Worm (Caenorhabditis elegans) whole organism, L1 larva: ENCODE results near the gene taf-3.

Source experiments
- C16A3.4 ChIP-seq: fragments of 150-350 bp; optimal IDR thresholded peaks from 2 replicates; lab custom pipeline; 2014; ENCODE audit warnings: missing biosample characterization, missing genetic modification characterization
- C34B4.2 ChIP-seq: sonication (generic microtip); optimal IDR thresholded peaks from 2 replicates; lab custom pipeline; 2017; ENCODE audit warnings: mild to moderate bottlenecking, missing genetic modification characterization, missing compliant biosample characterization
- Y116A8C.19 ChIP-seq: sonication (generic microtip); optimal IDR thresholded peaks from 2 replicates; lab custom pipeline; 2016; ENCODE audit warnings: missing compliant biosample characterization, missing genetic modification characterization, borderline replicate concordance
- aha-1 ChIP-seq: fragments of 150-350 bp; optimal IDR thresholded peaks from 2 replicates; lab custom pipeline; 2014; ENCODE audit warnings: missing biosample characterization, missing genetic modification characterization
- aly-2 ChIP-seq: fragments of 150-350 bp; optimal IDR thresholded peaks from 2 replicates; lab custom pipeline; 2014; ENCODE audit warnings: missing biosample characterization, missing genetic modification characterization
- ama-1 ChIP-seq: fragments of 150-350 bp; optimal IDR thresholded peaks from 2 replicates; lab custom pipeline; 2014
- ceh-63 ChIP-seq: fragments of 200-800 bp; sonication (Bioruptor generic); optimal IDR thresholded peaks from 2 replicates; lab custom pipeline; 2018; ENCODE audit warnings: mild to moderate bottlenecking, missing genetic modification characterization, missing compliant biosample characterization
- ceh-8 ChIP-seq: fragments of 200-800 bp; sonication (Bioruptor generic); optimal IDR thresholded peaks from 2 replicates; lab custom pipeline; 2018; ENCODE audit warnings: mild to moderate bottlenecking, missing genetic modification characterization, moderate library complexity, missing compliant biosample characterization
- ceh-82 ChIP-seq, 3 experiments: fragments of 150-350 bp in 1 of 3; sonication (generic microtip) in 2 of 3; optimal IDR thresholded peaks; 2 replicates each; lab custom pipeline; 2014 to 2017; ENCODE audit warnings: missing biosample characterization in 3 of 3, missing genetic modification characterization in 3 of 3
- ceh-88 ChIP-seq: fragments of 200-800 bp; sonication (Bioruptor generic); IDR thresholded peaks from 2 replicates; pipeline ENCODE4 v1.3.6; 2022; ENCODE audit warnings: missing genetic modification characterization, missing compliant biosample characterization
- dsc-1 ChIP-seq: sonication (generic microtip); optimal IDR thresholded peaks from 2 replicates; lab custom pipeline; 2016; ENCODE audit warnings: mild to moderate bottlenecking, missing genetic modification characterization, missing compliant biosample characterization
- efl-3 ChIP-seq: fragments of 200-800 bp; sonication (Bioruptor generic); optimal IDR thresholded peaks from 2 replicates; lab custom pipeline; 2018; ENCODE audit warnings: mild to moderate bottlenecking, missing genetic modification characterization, missing compliant biosample characterization
- elt-2 ChIP-seq: sonication (generic microtip); optimal IDR thresholded peaks from 2 replicates; lab custom pipeline; 2016; ENCODE audit warnings: missing genetic modification characterization, mild to moderate bottlenecking, inconsistent platforms, missing compliant biosample characterization, missing genetic modification reagents
- elt-3 ChIP-seq, 6 experiments: fragments of 150-350 bp in 1 of 6; sonication (generic microtip); optimal IDR thresholded peaks; 2 replicates each; lab custom pipeline; 2017 to 2018; ENCODE audit warnings: missing biosample characterization in 6 of 6, missing genetic modification characterization in 6 of 6, inconsistent platforms in 1 of 6
- ets-5 ChIP-seq: fragments of 200-800 bp; sonication (Bioruptor generic); IDR thresholded peaks from 2 replicates; pipeline ENCODE4 v1.3.6; 2022; ENCODE audit warnings: missing genetic modification characterization, missing compliant biosample characterization
- fkh-10 ChIP-seq: sonication (generic microtip); optimal IDR thresholded peaks from 2 replicates; lab custom pipeline; 2017; ENCODE audit warnings: missing biosample characterization, missing genetic modification reagents, missing genetic modification characterization
- fkh-8 ChIP-seq: sonication (generic microtip); optimal IDR thresholded peaks from 2 replicates; lab custom pipeline; 2016; ENCODE audit warnings: mild to moderate bottlenecking, missing genetic modification characterization, missing compliant biosample characterization
- fos-1 ChIP-seq: fragments of 150-350 bp; optimal IDR thresholded peaks from 2 replicates; lab custom pipeline; 2014; ENCODE audit warnings: missing biosample characterization, missing genetic modification characterization
- grh-1 ChIP-seq: fragments of 200-800 bp; sonication (Bioruptor generic); IDR thresholded peaks from 2 replicates; pipeline ENCODE4 v1.3.6; 2022; ENCODE audit warnings: missing genetic modification reagents, missing genetic modification characterization, missing compliant biosample characterization
- hlh-17 ChIP-seq: fragments of 200-800 bp; sonication (Bioruptor generic); optimal IDR thresholded peaks from 2 replicates; lab custom pipeline; 2018; ENCODE audit warnings: missing genetic modification characterization, mild to moderate bottlenecking, missing compliant biosample characterization, moderate library complexity, borderline replicate concordance
- hpl-2 ChIP-seq: fragments of 150-350 bp; optimal IDR thresholded peaks from 2 replicates; lab custom pipeline; 2014; ENCODE audit warnings: missing biosample characterization, missing genetic modification reagents, missing genetic modification characterization
- jun-1 ChIP-seq: fragments of 150-350 bp; optimal IDR thresholded peaks from 2 replicates; lab custom pipeline; 2014; ENCODE audit warnings: missing biosample characterization, missing genetic modification reagents, missing genetic modification characterization
- lin-14 ChIP-seq: fragments of 200-800 bp; sonication (Bioruptor generic); optimal IDR thresholded peaks from 2 replicates; lab custom pipeline; 2018; ENCODE audit warnings: mild to moderate bottlenecking, missing genetic modification characterization, moderate library complexity, missing compliant biosample characterization
- lin-35 ChIP-seq, 2 experiments: fragments of 150-350 bp; optimal IDR thresholded peaks; 2 replicates each; lab custom pipeline; 2014; ENCODE audit warnings: missing biosample characterization in 2 of 2, missing genetic modification characterization in 2 of 2, missing genetic modification reagents in 2 of 2
- lsy-2 ChIP-seq, 2 experiments: fragments of 150-350 bp; optimal IDR thresholded peaks; 2 replicates each; lab custom pipeline; 2014; ENCODE audit warnings: missing biosample characterization in 2 of 2, missing genetic modification characterization in 2 of 2
- mab-9 ChIP-seq: fragments of 200-800 bp; sonication (Bioruptor generic); IDR thresholded peaks from 2 replicates; pipeline ENCODE4 v1.3.6; 2022; ENCODE audit warnings: missing genetic modification reagents, missing genetic modification characterization, missing compliant biosample characterization
- mef-2 ChIP-seq: fragments of 150-350 bp; optimal IDR thresholded peaks from 2 replicates; lab custom pipeline; 2014; ENCODE audit warnings: missing biosample characterization, missing genetic modification characterization
- mep-1 ChIP-seq: fragments of 150-350 bp; optimal IDR thresholded peaks from 2 replicates; lab custom pipeline; 2014; ENCODE audit warnings: missing biosample characterization, missing genetic modification characterization
- nhr-11 ChIP-seq: fragments of 150-350 bp; optimal IDR thresholded peaks from 2 replicates; lab custom pipeline; 2014; ENCODE audit warnings: missing biosample characterization, missing genetic modification characterization
- nhr-19 ChIP-seq: fragments of 200-800 bp; sonication (Bioruptor generic); conservative IDR thresholded peaks from 2 replicates; pipeline ENCODE4 v1.3.6; 2022; ENCODE audit warnings: missing genetic modification characterization, missing compliant biosample characterization
- nhr-28 ChIP-seq: fragments of 150-350 bp; optimal IDR thresholded peaks from 2 replicates; lab custom pipeline; 2014; ENCODE audit warnings: missing biosample characterization, missing genetic modification characterization
- nhr-47 ChIP-seq: sonication (generic microtip); optimal IDR thresholded peaks from 2 replicates; lab custom pipeline; 2016; ENCODE audit warnings: mild to moderate bottlenecking, missing genetic modification characterization, moderate library complexity, missing compliant biosample characterization
- nhr-77 ChIP-seq: fragments of 150-350 bp; optimal IDR thresholded peaks from 2 replicates; lab custom pipeline; 2014; ENCODE audit warnings: missing biosample characterization, missing genetic modification characterization
- nhr-85 ChIP-seq: sonication (generic microtip); peaks from one replicate; lab custom pipeline; 2016; ENCODE audit warnings: missing genetic modification characterization, inconsistent platforms, missing compliant biosample characterization
- pax-3 ChIP-seq: fragments of 200-800 bp; sonication (Bioruptor generic); optimal IDR thresholded peaks from 2 replicates; lab custom pipeline; 2018; ENCODE audit warnings: mild to moderate bottlenecking, missing genetic modification characterization, moderate library complexity, missing compliant biosample characterization
- pqm-1 ChIP-seq: sonication (generic microtip); optimal IDR thresholded peaks from 3 replicates; lab custom pipeline; 2017; ENCODE audit warnings: missing biosample characterization, missing genetic modification characterization
- rnt-1 ChIP-seq: sonication (generic microtip); optimal IDR thresholded peaks from 2 replicates; lab custom pipeline; 2016; ENCODE audit warnings: mild to moderate bottlenecking, missing genetic modification characterization, moderate library complexity, missing compliant biosample characterization
- sptf-1 ChIP-seq: fragments of 150-350 bp; optimal IDR thresholded peaks from 2 replicates; lab custom pipeline; 2014; ENCODE audit warnings: missing biosample characterization, missing genetic modification characterization
- sup-37 ChIP-seq: fragments of 200-800 bp; sonication (Bioruptor generic); optimal IDR thresholded peaks from 2 replicates; lab custom pipeline; 2018; ENCODE audit warnings: mild to moderate bottlenecking, missing genetic modification characterization, missing compliant biosample characterization
- unc-130 ChIP-seq: fragments of 150-350 bp; optimal IDR thresholded peaks from 2 replicates; lab custom pipeline; 2017; ENCODE audit warnings: missing biosample characterization, missing genetic modification characterization, inconsistent platforms
- unc-30 ChIP-seq: sonication (generic microtip); optimal IDR thresholded peaks from 2 replicates; lab custom pipeline; 2017; ENCODE audit warnings: missing biosample characterization, missing genetic modification characterization
- unc-98 ChIP-seq: fragments of 200-800 bp; sonication (Bioruptor generic); IDR thresholded peaks from 2 replicates; pipeline ENCODE4 v1.3.6; 2022; ENCODE audit warnings: missing genetic modification characterization, missing compliant biosample characterization
- xbp-1 ChIP-seq: sonication (generic microtip); optimal IDR thresholded peaks from 2 replicates; lab custom pipeline; 2016; ENCODE audit warnings: missing genetic modification characterization, missing compliant biosample characterization
- zip-4 ChIP-seq: fragments of 200-800 bp; sonication (Bioruptor generic); optimal IDR thresholded peaks from 2 replicates; lab custom pipeline; 2018; ENCODE audit warnings: mild to moderate bottlenecking, missing genetic modification characterization, moderate library complexity, missing compliant biosample characterization
- ztf-11 ChIP-seq, 2 experiments: sonication (generic microtip); optimal IDR thresholded peaks; 2 replicates each; lab custom pipeline; 2016 to 2017; ENCODE audit warnings: missing genetic modification characterization in 2 of 2, missing biosample characterization in 1 of 2, missing compliant biosample characterization in 1 of 2

taf-3 gene

ce11 chrX:16361001-16361400 lies 28.8 kb downstream of the taf-3 start (continued):
- no peak for TF ChIP-seq elt-2
- TF ChIP-seq elt-3 (tag; optimal IDR thresholded peaks at IDR 0.05; lab: Kevin White, UChicago), result no peak
- TF ChIP-seq nhr-11 (tag; lab: Kevin White, UChicago), result no peak
- no peak for TF ChIP-seq unc-98
- peak; percentile 48 for TF ChIP-seq nhr-19 (GFP tag; lab: Robert Waterston, UW)
- TF ChIP-seq ceh-8 (GFP tag; lab: Kevin White, UChicago), result no peak
- TF ChIP-seq ceh-88 (GFP tag; lab: Robert Waterston, UW), result no peak
- TF ChIP-seq C16A3.4 (tag; lab: Kevin White, UChicago), result no peak
- no peak for TF ChIP-seq dsc-1 (tag; lab: Kevin White, UChicago)
- no peak for TF ChIP-seq ceh-63 (GFP tag; lab: Kevin White, UChicago)
- TF ChIP-seq aly-2 (tag; lab: Kevin White, UChicago), result no peak
- no peak for TF ChIP-seq ama-1 (lab: Kevin White, UChicago)
- no peak for TF ChIP-seq pax-3 (tag; lab: Kevin White, UChicago)
- peak; percentile 65 for TF ChIP-seq lin-14 (GFP tag; lab: Kevin White, UChicago)
- no peak for TF ChIP-seq mab-9 (GFP tag; lab: Robert Waterston, UW)
- no peak for TF ChIP-seq ets-5 (GFP tag; lab: Robert Waterston, UW)
- no peak for TF ChIP-seq efl-3
- TF ChIP-seq rnt-1 (tag; lab: Kevin White, UChicago), result peak; percentile 42
- no peak for TF ChIP-seq nhr-77
- TF ChIP-seq nhr-28 (tag; lab: Kevin White, UChicago), result no peak
- TF ChIP-seq aha-1, result no peak
- no peak for TF ChIP-seq ztf-11 (tag; optimal IDR thresholded peaks at IDR 0.05; lab: Kevin White, UChicago)
- TF ChIP-seq sup-37, result no peak
- TF ChIP-seq Y116A8C.19, result no peak
- no peak for TF ChIP-seq lin-35 (GFP tag; optimal IDR thresholded peaks at IDR 0.05; lab: Kevin White, UChicago)
- no peak for TF ChIP-seq zip-4 (GFP tag; lab: Kevin White, UChicago)
- peak; percentile 32 for TF ChIP-seq unc-130
- TF ChIP-seq grh-1 (GFP tag; lab: Robert Waterston, UW), result no peak
- no peak for TF ChIP-seq unc-30 (tag; lab: Kevin White, UChicago)
- no peak for TF ChIP-seq nhr-47 (tag; lab: Kevin White, UChicago)
- TF ChIP-seq fkh-10 (GFP tag; lab: Kevin White, UChicago), result peak; percentile 14
- no peak for TF ChIP-seq pqm-1
- no peak for TF ChIP-seq C34B4.2 (tag; lab: Kevin White, UChicago)
- TF ChIP-seq mep-1 (tag; lab: Kevin White, UChicago), result no peak
- TF ChIP-seq nhr-85 (tag; lab: Kevin White, UChicago), result no peak
- no peak for TF ChIP-seq hpl-2 (GFP tag; lab: Kevin White, UChicago)
- TF ChIP-seq xbp-1 (tag; lab: Kevin White, UChicago), result peak; percentile 18
- no peak for TF ChIP-seq fos-1 (tag; lab: Kevin White, UChicago)
- no peak for TF ChIP-seq sptf-1 (tag; lab: Kevin White, UChicago)
- TF ChIP-seq jun-1 (tag; lab: Kevin White, UChicago), result no peak
- TF ChIP-seq hlh-17 (GFP tag; lab: Kevin White, UChicago), result no peak
- TF ChIP-seq fkh-8 (tag; lab: Kevin White, UChicago), result no peak
- no peak for TF ChIP-seq mef-2
- no peak for TF ChIP-seq lsy-2 (tag; optimal IDR thresholded peaks at IDR 0.05; lab: Kevin White, UChicago)
- TF ChIP-seq ceh-82 (tag; optimal IDR thresholded peaks at IDR 0.05; lab: Kevin White, UChicago), result no peak
